Worm (Caenorhabditis elegans): ENCODE data around the gene T05A8.7.

The T05A8.7 gene

DNA sequence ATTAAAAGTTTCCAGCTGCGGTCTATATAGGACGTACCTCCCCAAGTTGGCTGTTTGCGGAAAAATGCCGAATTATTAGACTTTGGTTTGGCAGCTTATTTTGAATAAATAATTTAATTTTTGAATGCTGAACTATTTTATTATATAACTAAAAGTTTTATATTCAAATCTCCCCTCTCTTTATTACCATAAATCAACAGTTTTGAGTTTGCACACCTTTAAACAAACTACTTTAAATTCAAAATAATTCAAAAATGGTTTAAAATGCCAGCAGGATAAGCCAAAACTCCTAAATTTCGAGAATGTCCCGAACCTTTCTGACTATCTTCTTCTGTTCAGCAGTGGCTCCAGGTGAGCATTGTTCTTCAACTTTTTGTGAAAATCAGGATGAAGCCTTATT is 37.1 kb upstream of the T05A8.7 start, which contains the start of gene F08D12.3:
TSS of gene F08D12.3 (plus strand) at position 301 of the 400 bp plus-strand sequence.
- no peak for TF ChIP-seq tbx-11 (GFP tag; IDR thresholded peaks at IDR 0.05)
- no peak for TF ChIP-seq hmbx-1 (tag; optimal IDR thresholded peaks at IDR 0.05)
- no peak for TF ChIP-seq ceh-36 (tag; optimal IDR thresholded peaks at IDR 0.05)
- no peak for TF ChIP-seq scrt-1 (GFP tag; IDR thresholded peaks at IDR 0.05)
- no peak for TF ChIP-seq hnd-1 (tag; optimal IDR thresholded peaks at IDR 0.05)
- TF ChIP-seq hmg-4 (GFP tag; optimal IDR thresholded peaks at IDR 0.05) = no peak
- TF ChIP-seq F13C5.2 (tag; optimal IDR thresholded peaks at IDR 0.05) = no peak
- no peak for TF ChIP-seq pes-1 (GFP tag; IDR thresholded peaks at IDR 0.05)

DNA sequence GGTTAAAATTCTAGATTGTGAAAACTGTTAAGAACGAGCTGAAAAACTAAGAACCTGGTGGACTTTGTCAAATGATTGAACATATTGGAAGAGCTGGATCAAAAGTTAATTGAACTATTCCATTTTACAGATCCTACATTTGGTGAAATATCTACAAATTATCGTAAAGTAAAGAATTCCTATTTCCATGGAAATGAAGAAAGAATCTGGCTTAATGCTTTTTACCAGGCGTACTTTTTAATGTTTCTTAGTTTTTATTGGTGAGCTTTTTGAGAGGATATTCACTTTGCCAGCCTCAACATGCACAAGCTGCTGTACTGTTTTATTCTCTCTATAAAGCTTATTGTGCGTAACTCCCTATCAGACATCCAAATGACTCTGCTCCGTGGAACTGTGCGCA is 35.7 kb upstream of the T05A8.7 start, which contains the start of gene F08D12.4:
TSS of gene F08D12.4 (plus strand) at position 301 of the 400 bp plus-strand sequence.
- TF ChIP-seq sea-1 (GFP tag; conservative IDR thresholded peaks at IDR 0.05) = no peak
- TF ChIP-seq hnd-1 (tag; optimal IDR thresholded peaks at IDR 0.05) = no peak
- no peak for TF ChIP-seq ets-7 (tag; optimal IDR thresholded peaks at IDR 0.05)
- no peak for TF ChIP-seq flt-1 (GFP tag; IDR thresholded peaks at IDR 0.05)
- no peak for TF ChIP-seq tbx-37 (GFP tag; conservative IDR thresholded peaks at IDR 0.05)
- no peak for TF ChIP-seq tra-4 (tag; optimal IDR thresholded peaks at IDR 0.05)
- no peak for TF ChIP-seq ama-1 (optimal IDR thresholded peaks at IDR 0.05)
- no peak for TF ChIP-seq B0310.2 (tag; optimal IDR thresholded peaks at IDR 0.05)
- no peak for TF ChIP-seq hmg-4 (GFP tag; optimal IDR thresholded peaks at IDR 0.05)
- no peak for TF ChIP-seq hmbx-1 (tag; optimal IDR thresholded peaks at IDR 0.05)
- TF ChIP-seq aly-1 (tag; optimal IDR thresholded peaks at IDR 0.05) = no peak
- TF ChIP-seq tbx-11 (GFP tag; IDR thresholded peaks at IDR 0.05) = no peak
- no peak for TF ChIP-seq ceh-36 (tag; optimal IDR thresholded peaks at IDR 0.05)
- no peak for TF ChIP-seq pes-1 (GFP tag; IDR thresholded peaks at IDR 0.05)
- no peak for TF ChIP-seq F13C5.2 (tag; optimal IDR thresholded peaks at IDR 0.05)
- TF ChIP-seq ceh-13 (GFP tag; optimal IDR thresholded peaks at IDR 0.05) = no peak

DNA sequence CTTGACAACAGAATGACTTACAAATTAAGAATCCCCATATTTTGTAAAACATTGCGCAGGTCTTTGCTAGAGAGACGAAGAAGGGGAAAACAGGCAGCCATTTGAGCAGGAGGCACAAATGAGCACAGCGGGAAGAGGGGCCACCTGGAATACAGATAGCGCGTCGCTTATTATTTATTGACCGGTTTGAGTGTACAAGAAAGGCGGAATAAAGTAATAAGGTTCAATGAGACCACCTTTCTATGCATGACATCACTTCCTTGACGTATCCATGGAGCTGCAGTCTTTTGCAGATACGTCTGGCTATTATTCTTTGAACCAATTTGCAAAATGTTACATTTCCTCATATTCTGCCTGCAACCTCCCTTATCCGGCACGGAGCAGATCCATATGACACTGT is 32.8 kb upstream of the T05A8.7 start, which contains the start of gene fbxb-111:
TSS of gene fbxb-111 (minus strand) at position 101 of the 400 bp plus-strand sequence.
- TF ChIP-seq ets-7 (tag; optimal IDR thresholded peaks at IDR 0.05) (no peak), tbx-37 (GFP tag; conservative IDR thresholded peaks at IDR 0.05) (no peak), ama-1 (optimal IDR thresholded peaks at IDR 0.05) (no peak), flt-1 (GFP tag; IDR thresholded peaks at IDR 0.05) (no peak), F13C5.2 (tag; optimal IDR thresholded peaks at IDR 0.05) (no peak), hmg-4 (GFP tag; optimal IDR thresholded peaks at IDR 0.05) (no peak), hnd-1 (tag; optimal IDR thresholded peaks at IDR 0.05) (no peak), scrt-1 (GFP tag; IDR thresholded peaks at IDR 0.05) (no peak)

DNA sequence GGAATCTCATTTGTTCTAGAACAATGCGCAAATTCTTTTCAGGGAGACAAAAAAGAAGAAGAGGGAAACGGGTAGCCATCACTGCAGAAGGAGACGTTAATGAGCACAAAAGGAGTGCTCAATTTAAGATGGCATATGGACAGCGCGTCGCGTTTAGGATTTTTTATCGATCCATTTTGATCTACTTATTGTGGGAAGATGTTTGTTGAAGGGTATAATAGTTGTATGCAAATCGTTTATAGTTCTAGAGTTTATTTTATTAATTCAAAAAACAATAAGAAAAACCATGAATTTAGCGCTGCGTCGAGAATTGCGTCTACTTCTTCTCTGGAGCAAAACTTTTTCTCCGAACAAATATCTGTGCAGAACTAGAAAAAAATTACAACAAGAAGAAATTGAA is 31.4 kb upstream of the T05A8.7 start, which contains the start of gene sdz-9:
TSS of gene sdz-9 (minus strand) at position 101 of the 400 bp plus-strand sequence.
- TF ChIP-seq pes-1 (GFP tag; IDR thresholded peaks at IDR 0.05) (no peak), scrt-1 (GFP tag; IDR thresholded peaks at IDR 0.05) (no peak)

DNA sequence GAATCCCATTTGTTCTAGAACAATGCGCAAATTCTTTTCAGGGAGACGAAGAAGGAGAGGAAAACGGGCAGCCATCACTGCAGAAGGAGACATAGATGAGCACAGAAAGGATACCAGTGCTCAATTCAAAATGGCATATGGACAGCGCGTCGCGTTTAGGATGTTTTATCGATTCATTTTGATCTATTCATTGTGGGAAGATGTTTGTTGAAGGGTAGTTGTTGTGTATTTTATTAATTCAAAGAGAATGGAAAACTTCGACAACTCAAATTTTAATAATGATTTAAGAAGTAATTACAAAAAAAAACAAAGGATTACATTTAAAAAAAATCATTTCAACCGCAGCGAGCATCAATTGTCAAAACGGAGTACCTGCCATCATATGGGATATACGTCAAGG is 30.0 kb upstream of the T05A8.7 start, which contains the start of gene sdz-10:
TSS of gene sdz-10 (minus strand) at position 101 of the 400 bp plus-strand sequence.
- TF ChIP-seq flt-1 (GFP tag; IDR thresholded peaks at IDR 0.05) (no peak), B0310.2 (tag; optimal IDR thresholded peaks at IDR 0.05) (no peak), tbx-11 (GFP tag; IDR thresholded peaks at IDR 0.05) (no peak)

DNA sequence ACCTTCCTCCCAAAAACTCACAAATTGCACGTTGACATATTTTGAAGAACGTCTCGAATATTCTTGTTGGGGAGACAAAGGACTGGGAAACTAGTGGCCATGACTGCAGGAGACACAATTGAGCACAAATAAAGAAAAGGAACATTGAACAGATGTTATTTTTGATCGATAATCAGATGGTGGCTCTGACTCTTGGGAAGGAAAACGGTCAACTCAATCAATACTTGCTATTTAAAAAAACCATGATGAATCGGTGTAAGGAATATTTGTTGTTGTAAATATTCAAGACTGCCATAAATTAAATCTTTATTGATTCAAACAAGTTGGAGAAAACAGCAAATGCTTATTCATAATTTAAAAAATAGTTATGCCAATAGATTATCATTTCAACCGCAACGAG is 28.6 kb upstream of the T05A8.7 start, which contains the start of gene fbxb-105:
TSS of gene fbxb-105 (minus strand) at position 101 of the 400 bp plus-strand sequence.
- TF ChIP-seq pes-1 (GFP tag; IDR thresholded peaks at IDR 0.05) (no peak), scrt-1 (GFP tag; IDR thresholded peaks at IDR 0.05) (no peak), tbx-11 (GFP tag; IDR thresholded peaks at IDR 0.05) (no peak), ceh-36 (tag; optimal IDR thresholded peaks at IDR 0.05) (no peak), B0310.2 (tag; optimal IDR thresholded peaks at IDR 0.05) (no peak), F13C5.2 (tag; optimal IDR thresholded peaks at IDR 0.05) (no peak), tra-4 (tag; optimal IDR thresholded peaks at IDR 0.05) (no peak), ama-1 (optimal IDR thresholded peaks at IDR 0.05) (no peak)

DNA sequence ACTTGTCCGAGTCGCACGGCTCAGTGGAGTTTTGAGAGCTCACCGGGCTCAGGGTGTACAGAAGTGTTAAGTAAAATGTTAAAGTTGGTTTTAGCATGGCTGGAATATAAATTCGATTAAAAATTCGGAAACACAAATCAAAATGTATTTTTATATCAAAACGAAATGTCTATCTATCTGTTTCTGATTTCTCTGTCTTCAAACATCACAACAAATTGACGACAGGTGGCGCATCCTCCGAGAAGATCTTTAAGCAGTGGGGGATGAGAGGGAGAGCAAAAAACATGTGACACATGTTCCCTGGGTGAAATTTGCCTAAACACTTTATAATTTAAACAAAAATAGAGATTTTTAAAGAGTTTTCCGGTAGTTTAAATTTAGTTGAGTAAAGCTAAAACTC is 26.9 kb upstream of the T05A8.7 start, which contains the start of gene F08D12.7:
TSS of gene F08D12.7 (minus strand) at position 101 of the 400 bp plus-strand sequence.
- TF ChIP-seq pes-1 (GFP tag; IDR thresholded peaks at IDR 0.05) (no peak), sea-1 (GFP tag; conservative IDR thresholded peaks at IDR 0.05) (no peak), flt-1 (GFP tag; IDR thresholded peaks at IDR 0.05) (no peak), aly-1 (tag; optimal IDR thresholded peaks at IDR 0.05) (no peak), hmbx-1 (tag; optimal IDR thresholded peaks at IDR 0.05) (no peak), ceh-13 (GFP tag; optimal IDR thresholded peaks at IDR 0.05) (no peak)

DNA sequence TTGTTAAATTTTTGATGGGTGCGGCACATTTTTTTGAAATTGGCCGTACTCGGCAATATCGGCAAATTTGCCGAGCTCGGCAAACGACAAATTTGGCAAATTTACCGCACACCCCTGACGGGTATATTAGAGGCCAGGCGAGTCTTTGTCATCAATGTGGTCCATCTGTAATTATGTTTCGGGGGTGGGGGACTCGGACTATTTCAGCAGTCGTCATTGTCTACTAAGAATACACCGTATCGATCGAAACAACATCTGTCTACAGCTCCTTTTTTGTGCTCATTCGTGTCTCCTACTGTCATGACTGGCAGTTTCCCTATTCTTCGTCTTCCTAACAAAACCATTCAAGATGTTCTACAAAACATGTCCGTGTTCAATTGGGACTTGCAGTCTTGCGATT is 24.2 kb upstream of the T05A8.7 start, which contains the start of gene F08D12.15:
TSS of gene F08D12.15 (plus strand) at position 301 of the 400 bp plus-strand sequence.
- TF ChIP-seq aly-1 (tag; optimal IDR thresholded peaks at IDR 0.05) (no peak), pes-1 (GFP tag; IDR thresholded peaks at IDR 0.05) (no peak), hnd-1 (tag; optimal IDR thresholded peaks at IDR 0.05) (no peak), flt-1 (GFP tag; IDR thresholded peaks at IDR 0.05) (no peak), tbx-37 (GFP tag; conservative IDR thresholded peaks at IDR 0.05) (no peak), hmbx-1 (tag; optimal IDR thresholded peaks at IDR 0.05) (no peak), scrt-1 (GFP tag; IDR thresholded peaks at IDR 0.05) (no peak), ama-1 (optimal IDR thresholded peaks at IDR 0.05) (no peak), B0310.2 (tag; optimal IDR thresholded peaks at IDR 0.05) (no peak), ceh-13 (GFP tag; optimal IDR thresholded peaks at IDR 0.05) (no peak), ceh-36 (tag; optimal IDR thresholded peaks at IDR 0.05) (no peak), hmg-4 (GFP tag; optimal IDR thresholded peaks at IDR 0.05) (no peak), tra-4 (tag; optimal IDR thresholded peaks at IDR 0.05) (no peak), tbx-11 (GFP tag; IDR thresholded peaks at IDR 0.05) (no peak), F13C5.2 (tag; optimal IDR thresholded peaks at IDR 0.05) (no peak), sea-1 (GFP tag; conservative IDR thresholded peaks at IDR 0.05) (no peak), ets-7 (tag; optimal IDR thresholded peaks at IDR 0.05) (no peak)
